Worm (Caenorhabditis elegans) whole organism, late embryonic: ENCODE measurements around the gene srlf-18.

ENCODE experiments used
- C08G9.2 ChIP-seq: sonication (generic microtip); optimal IDR thresholded peaks from 2 replicates; lab custom pipeline; 2016; ENCODE audit warnings: mild to moderate bottlenecking, missing genetic modification characterization, moderate library complexity, missing compliant biosample characterization
- C38D4.7 ChIP-seq: fragments of 200-800 bp; sonication (Bioruptor generic); optimal IDR thresholded peaks from 2 replicates; lab custom pipeline; 2018; ENCODE audit warnings: mild to moderate bottlenecking, missing genetic modification characterization, moderate library complexity, missing compliant biosample characterization
- F13H6.1 ChIP-seq: sonication (generic microtip); optimal IDR thresholded peaks from 2 replicates; lab custom pipeline; 2016; ENCODE audit warnings: missing genetic modification characterization, missing compliant biosample characterization
- K02D7.2 ChIP-seq: sonication (generic microtip); optimal IDR thresholded peaks from 2 replicates; lab custom pipeline; 2017; ENCODE audit warnings: mild to moderate bottlenecking, missing genetic modification characterization, missing compliant biosample characterization
- K09A11.1 ChIP-seq: sonication (generic microtip); optimal IDR thresholded peaks from 2 replicates; lab custom pipeline; 2017; ENCODE audit warnings: antibody characterized with exemption, mild to moderate bottlenecking, missing genetic modification characterization, missing compliant biosample characterization; ENCODE audit not compliant: insufficient read depth
- T23F11.4 ChIP-seq: fragments of 200-800 bp; sonication (Bioruptor generic); optimal IDR thresholded peaks from 2 replicates; lab custom pipeline; 2018; ENCODE audit warnings: mild to moderate bottlenecking, missing genetic modification characterization, missing compliant biosample characterization
- ahr-1 ChIP-seq: sonication (generic microtip); optimal IDR thresholded peaks from 2 replicates; lab custom pipeline; 2016; ENCODE audit warnings: missing genetic modification characterization, missing compliant biosample characterization
- ama-1 ChIP-seq: fragments of 150-350 bp; optimal IDR thresholded peaks from 2 replicates; lab custom pipeline; 2014
- ceh-14 ChIP-seq: sonication (generic microtip); optimal IDR thresholded peaks from 2 replicates; lab custom pipeline; 2016; ENCODE audit warnings: missing genotype, missing genetic modification characterization, missing compliant biosample characterization
- ceh-18 ChIP-seq: sonication (generic microtip); optimal IDR thresholded peaks from 2 replicates; lab custom pipeline; 2016; ENCODE audit warnings: missing genetic modification characterization, missing compliant biosample characterization
- ceh-2 ChIP-seq: sonication (generic microtip); optimal IDR thresholded peaks from 2 replicates; lab custom pipeline; 2016; ENCODE audit warnings: missing genotype, missing genetic modification characterization, missing compliant biosample characterization
- ceh-22 ChIP-seq: sonication (generic microtip); optimal IDR thresholded peaks from 2 replicates; lab custom pipeline; 2017; ENCODE audit warnings: missing biosample characterization, missing genetic modification characterization
- ceh-30 ChIP-seq: fragments of 150-350 bp; optimal IDR thresholded peaks from 2 replicates; lab custom pipeline; 2014; ENCODE audit warnings: missing biosample characterization, missing genetic modification characterization
- ceh-31 ChIP-seq: sonication (generic microtip); optimal IDR thresholded peaks from 2 replicates; lab custom pipeline; 2016; ENCODE audit warnings: missing genetic modification characterization, missing compliant biosample characterization
- ceh-34 ChIP-seq: sonication (generic microtip); optimal IDR thresholded peaks from 2 replicates; lab custom pipeline; 2016; ENCODE audit warnings: mild to moderate bottlenecking, missing genetic modification characterization, missing compliant biosample characterization
- che-1 ChIP-seq: sonication (generic microtip); optimal IDR thresholded peaks from 2 replicates; lab custom pipeline; 2016; ENCODE audit warnings: mild to moderate bottlenecking, missing genetic modification characterization, missing compliant biosample characterization
- dmd-4 ChIP-seq: sonication (generic microtip); optimal IDR thresholded peaks from 2 replicates; lab custom pipeline; 2016; ENCODE audit warnings: borderline replicate concordance, missing genetic modification characterization, missing compliant biosample characterization
- dve-1 ChIP-seq: sonication (generic microtip); optimal IDR thresholded peaks from 2 replicates; lab custom pipeline; 2017; ENCODE audit warnings: antibody characterized with exemption, mild to moderate bottlenecking, missing genetic modification characterization, missing compliant biosample characterization
- elt-2 ChIP-seq: sonication (generic microtip); optimal IDR thresholded peaks from 2 replicates; lab custom pipeline; 2016; ENCODE audit warnings: missing genetic modification reagents, missing genetic modification characterization, missing compliant biosample characterization
- eyg-1 ChIP-seq: sonication (generic microtip); optimal IDR thresholded peaks from 2 replicates; lab custom pipeline; 2016; ENCODE audit warnings: missing genotype, missing genetic modification characterization, missing compliant biosample characterization
- fkh-10 ChIP-seq: fragments of 150-350 bp; optimal IDR thresholded peaks from 2 replicates; lab custom pipeline; 2014; ENCODE audit warnings: missing biosample characterization, missing genetic modification reagents, missing genetic modification characterization
- fkh-6 ChIP-seq: sonication (generic microtip); optimal IDR thresholded peaks from 2 replicates; lab custom pipeline; 2016; ENCODE audit warnings: missing genetic modification characterization, missing compliant biosample characterization
- gmeb-2 ChIP-seq: sonication (generic microtip); optimal IDR thresholded peaks from 2 replicates; lab custom pipeline; 2016; ENCODE audit warnings: missing genetic modification characterization, inconsistent platforms, missing compliant biosample characterization
- hlh-15 ChIP-seq: sonication (generic microtip); optimal IDR thresholded peaks from 2 replicates; lab custom pipeline; 2016; ENCODE audit warnings: missing genetic modification characterization, missing compliant biosample characterization
- hlh-30 ChIP-seq: sonication (generic microtip); optimal IDR thresholded peaks from 2 replicates; lab custom pipeline; 2017; ENCODE audit warnings: antibody characterized with exemption, missing genetic modification characterization, missing compliant biosample characterization; ENCODE audit not compliant: insufficient read depth
- hlh-6 ChIP-seq: sonication (generic microtip); optimal IDR thresholded peaks from 2 replicates; lab custom pipeline; 2016; ENCODE audit warnings: missing genotype, missing genetic modification characterization, missing compliant biosample characterization
- hlh-8 ChIP-seq: sonication (generic microtip); optimal IDR thresholded peaks from 2 replicates; lab custom pipeline; 2016; ENCODE audit warnings: missing genotype, missing genetic modification characterization, missing compliant biosample characterization
- lim-6 ChIP-seq: sonication (generic microtip); optimal IDR thresholded peaks from 2 replicates; lab custom pipeline; 2016; ENCODE audit warnings: missing genetic modification characterization, missing compliant biosample characterization
- nfya-1 ChIP-seq: sonication (generic microtip); optimal IDR thresholded peaks from 2 replicates; lab custom pipeline; 2017; ENCODE audit warnings: missing genetic modification characterization, mild to moderate bottlenecking, missing compliant biosample characterization, antibody characterized with exemption, moderate library complexity
- nhr-232 ChIP-seq: sonication (generic microtip); optimal IDR thresholded peaks from 2 replicates; lab custom pipeline; 2016; ENCODE audit warnings: missing genetic modification characterization, missing compliant biosample characterization
- npax-4 ChIP-seq: sonication (generic microtip); optimal IDR thresholded peaks from 2 replicates; lab custom pipeline; 2016; ENCODE audit warnings: missing genetic modification characterization, missing compliant biosample characterization
- odd-2 ChIP-seq: sonication (generic microtip); optimal IDR thresholded peaks from 2 replicates; lab custom pipeline; 2017; ENCODE audit warnings: antibody characterized with exemption, mild to moderate bottlenecking, missing genetic modification characterization, missing compliant biosample characterization
- pat-9 ChIP-seq: fragments of 200-800 bp; sonication (Bioruptor generic); optimal IDR thresholded peaks from 2 replicates; lab custom pipeline; 2018; ENCODE audit warnings: mild to moderate bottlenecking, missing genetic modification characterization, moderate library complexity, missing compliant biosample characterization
- pax-1 ChIP-seq: fragments of 150-350 bp; optimal IDR thresholded peaks from 2 replicates; lab custom pipeline; 2014; ENCODE audit warnings: missing biosample characterization, missing genetic modification characterization
- ref-2 ChIP-seq: sonication (generic microtip); optimal IDR thresholded peaks from 2 replicates; lab custom pipeline; 2016; ENCODE audit warnings: missing genetic modification characterization, missing compliant biosample characterization
- rnt-1 ChIP-seq: sonication (generic microtip); optimal IDR thresholded peaks from 2 replicates; lab custom pipeline; 2016; ENCODE audit warnings: missing genetic modification characterization, missing compliant biosample characterization
- sdc-2 ChIP-seq: sonication (generic microtip); optimal IDR thresholded peaks from 2 replicates; lab custom pipeline; 2016; ENCODE audit warnings: missing genotype, missing genetic modification characterization, missing compliant biosample characterization
- sox-2 ChIP-seq: fragments of 200-800 bp; sonication (Bioruptor generic); IDR thresholded peaks from 2 replicates; pipeline ENCODE4 v1.3.6; 2022; ENCODE audit warnings: missing genetic modification reagents, missing genetic modification characterization, missing compliant biosample characterization
- syd-9 ChIP-seq: sonication (generic microtip); optimal IDR thresholded peaks from 2 replicates; lab custom pipeline; 2016; ENCODE audit warnings: mild to moderate bottlenecking, missing genetic modification characterization, moderate library complexity, missing compliant biosample characterization
- tbx-2 ChIP-seq: sonication (generic microtip); optimal IDR thresholded peaks from 2 replicates; lab custom pipeline; 2016; ENCODE audit warnings: missing genetic modification characterization, missing compliant biosample characterization
- unc-3 ChIP-seq, 2 experiments: fragments of 200-800 bp in 1 of 2; sonication (Bioruptor generic) in 1 of 2; sonication (generic microtip) in 1 of 2; conservative IDR thresholded peaks in 1 of 2; optimal IDR thresholded peaks in 1 of 2; 2 replicates each; pipeline versions ENCODE4 v1.3.6 to Lab custom; 2016 to 2022; ENCODE audit warnings: missing compliant biosample characterization in 2 of 2, missing genetic modification characterization in 2 of 2, missing genetic modification reagents in 1 of 2
- unc-42 ChIP-seq: sonication (generic microtip); optimal IDR thresholded peaks from 2 replicates; lab custom pipeline; 2016; ENCODE audit warnings: missing genotype, missing genetic modification characterization, missing compliant biosample characterization
- unc-55 ChIP-seq: sonication (generic microtip); optimal IDR thresholded peaks from 2 replicates; lab custom pipeline; 2017; ENCODE audit warnings: missing biosample characterization, missing genetic modification reagents, missing genetic modification characterization
- zip-5 ChIP-seq: sonication (generic microtip); optimal IDR thresholded peaks from 2 replicates; lab custom pipeline; 2016; ENCODE audit warnings: missing genetic modification characterization, missing compliant biosample characterization

srlf-18 gene

ce11 chrIV:11101383-11101782 is at the start of gene srlf-18:
Gene srlf-18, minus strand, starts transcription at chrIV:11101483.
- TF ChIP-seq ceh-30 (tag; lab: Kevin White, UChicago) (no peak), hlh-8 (tag; lab: Kevin White, UChicago) (no peak)

ce11 chrIV:11150844-11151243 is 49.6 kb upstream of the srlf-18 start, which contains the start of gene C08F8.2:
Gene C08F8.2, plus strand, starts transcription at chrIV:11150997.
- no peak for TF ChIP-seq odd-2
- no peak for TF ChIP-seq ceh-2
- TF ChIP-seq ceh-14 (tag; lab: Kevin White, UChicago), result no peak
- TF ChIP-seq npax-4 (tag; lab: Kevin White, UChicago), result no peak

ce11 chrIV:11149454-11150163 is 48.3 kb upstream of the srlf-18 start, which contains the start of the genes F01G4.6 and pfd-1:
Gene F01G4.6, minus strand, starts transcription at chrIV:11149504.
Gene pfd-1, plus strand, starts transcription at chrIV:11150113.
- TF ChIP-seq odd-2, result no peak
- no peak for TF ChIP-seq zip-5 (tag; lab: Kevin White, UChicago)
- no peak for TF ChIP-seq K09A11.1 (tag; lab: Kevin White, UChicago)
- TF ChIP-seq dve-1 (tag; lab: Kevin White, UChicago), result peak; percentile 54
- peak; percentile 50 for TF ChIP-seq ceh-31
- no peak for TF ChIP-seq fkh-6
- TF ChIP-seq tbx-2, result peak; percentile 44
- TF ChIP-seq rnt-1 (tag; lab: Kevin White, UChicago), result peak; percentile 3
- peak; percentile 66 for TF ChIP-seq pax-1 (tag; lab: Kevin White, UChicago)
- TF ChIP-seq C08G9.2 (tag; lab: Kevin White, UChicago), result no peak
- TF ChIP-seq T23F11.4 (GFP tag; lab: Kevin White, UChicago), result no peak
- TF ChIP-seq unc-3 (GFP tag; conservative IDR thresholded peaks at IDR 0.05; lab: Robert Waterston, UW), result peak; percentile 29; the same call in 1 of the 2 replicates
- no peak for TF ChIP-seq unc-3 (tag; optimal IDR thresholded peaks at IDR 0.05; lab: Kevin White, UChicago)
- TF ChIP-seq ahr-1 (tag; lab: Kevin White, UChicago), result no peak
- no peak for TF ChIP-seq pat-9
- peak; percentile 11 for TF ChIP-seq F13H6.1
- TF ChIP-seq elt-2, result peak; percentile 48
- peak; percentile 25 for TF ChIP-seq ref-2 (tag; lab: Kevin White, UChicago)
- TF ChIP-seq ceh-18 (tag; lab: Kevin White, UChicago), result peak; percentile 39
- TF ChIP-seq sox-2 (GFP tag; lab: Robert Waterston, UW), result no peak
- TF ChIP-seq sdc-2 (tag; lab: Kevin White, UChicago), result no peak
- TF ChIP-seq unc-42 (tag; lab: Kevin White, UChicago), result peak; percentile 46
- no peak for TF ChIP-seq hlh-6 (tag; lab: Kevin White, UChicago)
- TF ChIP-seq ceh-22 (tag; lab: Kevin White, UChicago), result no peak
- TF ChIP-seq dmd-4 (tag; lab: Kevin White, UChicago), result no peak
- TF ChIP-seq che-1 (tag; lab: Kevin White, UChicago), result no peak
- TF ChIP-seq lim-6 (tag; lab: Kevin White, UChicago), result no peak
- TF ChIP-seq ceh-34 (tag; lab: Kevin White, UChicago), result peak; percentile 14
- no peak for TF ChIP-seq syd-9 (tag; lab: Kevin White, UChicago)
- no peak for TF ChIP-seq ama-1 (lab: Kevin White, UChicago)
- no peak for TF ChIP-seq eyg-1 (tag; lab: Kevin White, UChicago)
- no peak for TF ChIP-seq npax-4 (tag; lab: Kevin White, UChicago)
- TF ChIP-seq gmeb-2, result peak; percentile 12
- no peak for TF ChIP-seq nhr-232 (tag; lab: Kevin White, UChicago)
- TF ChIP-seq K02D7.2, result no peak
- TF ChIP-seq C38D4.7 (GFP tag; lab: Kevin White, UChicago), result no peak
- TF ChIP-seq fkh-10 (GFP tag; lab: Kevin White, UChicago), result no peak
- TF ChIP-seq hlh-15 (tag; lab: Kevin White, UChicago), result no peak
- no peak for TF ChIP-seq ceh-30 (tag; lab: Kevin White, UChicago)
- TF ChIP-seq nfya-1, result peak; percentile 90
- no peak for TF ChIP-seq hlh-30 (tag; lab: Kevin White, UChicago)
- TF ChIP-seq unc-55 (GFP tag; lab: Kevin White, UChicago), result peak; percentile 37
- TF ChIP-seq, all 69 proteins: peak for 15
